Worm (Caenorhabditis elegans) whole organism, L3 larva: ENCODE measurements around the gene ZK686.3.
A peak's percentile ranks its signal among the peaks of the same experiment; 100 is the strongest.

Experiments
- ZK546.5 ChIP-seq: sonication (generic microtip); optimal IDR thresholded peaks from 2 replicates; lab custom pipeline; 2017; ENCODE audit warnings: missing biosample characterization, missing genetic modification characterization
- aly-2 ChIP-seq: fragments of 150-350 bp; optimal IDR thresholded peaks from 2 replicates; lab custom pipeline; 2014; ENCODE audit warnings: missing biosample characterization, missing genetic modification characterization
- ama-1 ChIP-seq: fragments of 150-350 bp; optimal IDR thresholded peaks from 2 replicates; lab custom pipeline; 2018
- ceh-16 ChIP-seq: sonication (generic microtip); optimal IDR thresholded peaks from 2 replicates; lab custom pipeline; 2017; ENCODE audit warnings: missing biosample characterization, missing genetic modification characterization
- ceh-82 ChIP-seq: fragments of 150-350 bp; optimal IDR thresholded peaks from 2 replicates; lab custom pipeline; 2014; ENCODE audit warnings: missing biosample characterization, missing genetic modification characterization
- egl-27 ChIP-seq: sonication (generic microtip); optimal IDR thresholded peaks from 4 replicates; lab custom pipeline; 2017; ENCODE audit warnings: missing biosample characterization, missing genetic modification reagents, missing genetic modification characterization
- egl-5 ChIP-seq: fragments of 150-350 bp; optimal IDR thresholded peaks from 2 replicates; lab custom pipeline; 2017; ENCODE audit warnings: missing biosample characterization, missing genetic modification reagents, missing genetic modification characterization, inconsistent platforms
- elt-1 ChIP-seq: fragments of 150-350 bp; optimal IDR thresholded peaks from 2 replicates; lab custom pipeline; 2014; ENCODE audit warnings: missing biosample characterization, missing genetic modification characterization
- elt-2 ChIP-seq: sonication (generic microtip); optimal IDR thresholded peaks from 2 replicates; lab custom pipeline; 2016; ENCODE audit warnings: missing genetic modification reagents, mild to moderate bottlenecking, missing genetic modification characterization, missing compliant biosample characterization
- eor-1 ChIP-seq, 2 experiments: fragments of 150-350 bp; optimal IDR thresholded peaks; 2 replicates each; lab custom pipeline; 2014 to 2018; ENCODE audit warnings: missing biosample characterization in 2 of 2, missing genetic modification characterization in 2 of 2
- fkh-10 ChIP-seq: sonication (generic microtip); optimal IDR thresholded peaks from 2 replicates; lab custom pipeline; 2017; ENCODE audit warnings: missing biosample characterization, missing genetic modification reagents, missing genetic modification characterization
- fos-1 ChIP-seq: fragments of 150-350 bp; optimal IDR thresholded peaks from 2 replicates; lab custom pipeline; 2014; ENCODE audit warnings: missing biosample characterization, missing genetic modification characterization
- jun-1 ChIP-seq: fragments of 150-350 bp; optimal IDR thresholded peaks from 2 replicates; lab custom pipeline; 2014; ENCODE audit warnings: missing biosample characterization, missing genetic modification reagents, missing genetic modification characterization
- lin-15B ChIP-seq: fragments of 150-350 bp; optimal IDR thresholded peaks from 2 replicates; lab custom pipeline; 2014; ENCODE audit warnings: missing biosample characterization, missing genetic modification characterization
- lin-39 ChIP-seq: fragments of 150-350 bp; optimal IDR thresholded peaks from 2 replicates; lab custom pipeline; 2018; ENCODE audit warnings: missing biosample characterization, missing genetic modification reagents, missing genetic modification characterization
- lsy-12 ChIP-seq: sonication (generic microtip); optimal IDR thresholded peaks from 2 replicates; lab custom pipeline; 2016; ENCODE audit warnings: mild to moderate bottlenecking, missing genetic modification characterization, missing compliant biosample characterization
- mdl-1 ChIP-seq: fragments of 150-350 bp; optimal IDR thresholded peaks from 2 replicates; lab custom pipeline; 2014; ENCODE audit warnings: missing biosample characterization, missing genetic modification characterization
- nfya-1 ChIP-seq: sonication (generic microtip); optimal IDR thresholded peaks from 2 replicates; lab custom pipeline; 2017; ENCODE audit warnings: missing genetic modification characterization, mild to moderate bottlenecking, missing compliant biosample characterization, antibody characterized with exemption, moderate library complexity; ENCODE audit not compliant: insufficient read depth
- nhr-11 ChIP-seq: fragments of 150-350 bp; optimal IDR thresholded peaks from 2 replicates; lab custom pipeline; 2014; ENCODE audit warnings: missing biosample characterization, missing genetic modification characterization
- nhr-12 ChIP-seq: fragments of 150-350 bp; optimal IDR thresholded peaks from 2 replicates; lab custom pipeline; 2014; ENCODE audit warnings: missing biosample characterization, missing genetic modification characterization
- nhr-23 ChIP-seq: fragments of 150-350 bp; optimal IDR thresholded peaks from 2 replicates; lab custom pipeline; 2014; ENCODE audit warnings: missing biosample characterization, missing genetic modification reagents, missing genetic modification characterization
- nhr-25 ChIP-seq: sonication (generic microtip); optimal IDR thresholded peaks from 2 replicates; lab custom pipeline; 2017; ENCODE audit warnings: missing biosample characterization, missing genetic modification characterization
- nhr-28 ChIP-seq: fragments of 150-350 bp; optimal IDR thresholded peaks from 2 replicates; lab custom pipeline; 2014; ENCODE audit warnings: missing biosample characterization, missing genetic modification characterization
- nhr-67 ChIP-seq: fragments of 150-350 bp; optimal IDR thresholded peaks from 2 replicates; lab custom pipeline; 2014; ENCODE audit warnings: missing biosample characterization, missing genetic modification characterization
- nhr-76 ChIP-seq: fragments of 150-350 bp; sonication (generic microtip); optimal IDR thresholded peaks from 5 replicates; lab custom pipeline; 2014; ENCODE audit warnings: missing biosample characterization, missing genetic modification characterization
- nhr-77 ChIP-seq: fragments of 150-350 bp; optimal IDR thresholded peaks from 2 replicates; lab custom pipeline; 2014; ENCODE audit warnings: missing biosample characterization, missing genetic modification characterization
- pha-4 ChIP-seq: fragments of 150-350 bp; optimal IDR thresholded peaks from 2 replicates; lab custom pipeline; 2014; ENCODE audit warnings: missing biosample characterization, missing genetic modification reagents, missing genetic modification characterization
- pqm-1 ChIP-seq: fragments of 150-350 bp; optimal IDR thresholded peaks from 2 replicates; lab custom pipeline; 2017; ENCODE audit warnings: missing biosample characterization, missing genetic modification characterization, inconsistent platforms
- sea-2 ChIP-seq: fragments of 150-350 bp; sonication (generic microtip); optimal IDR thresholded peaks from 4 replicates; lab custom pipeline; 2014; ENCODE audit warnings: missing biosample characterization, missing genetic modification reagents, missing genetic modification characterization
- snpc-4 ChIP-seq: fragments of 150-350 bp; optimal IDR thresholded peaks from 2 replicates; lab custom pipeline; 2014; ENCODE audit warnings: missing biosample characterization, missing genetic modification characterization
- tbx-2 ChIP-seq: sonication (generic microtip); optimal IDR thresholded peaks from 2 replicates; lab custom pipeline; 2016; ENCODE audit warnings: mild to moderate bottlenecking, missing genetic modification characterization, missing compliant biosample characterization
- zag-1 ChIP-seq: fragments of 150-350 bp; optimal IDR thresholded peaks from 2 replicates; lab custom pipeline; 2014; ENCODE audit warnings: missing biosample characterization, missing genetic modification characterization
- ztf-11 ChIP-seq: fragments of 150-350 bp; optimal IDR thresholded peaks from 2 replicates; lab custom pipeline; 2014; ENCODE audit warnings: missing biosample characterization, missing genetic modification characterization
- ztf-4 ChIP-seq: fragments of 150-350 bp; optimal IDR thresholded peaks from 2 replicates; lab custom pipeline; 2014; ENCODE audit warnings: missing biosample characterization, missing genetic modification characterization

The ZK686.3 gene

ce11 chrIII:7762250-7762649 lies 6.6 kb downstream of the ZK686.3 start:
- TF ChIP-seq nhr-67 (tag; lab: Kevin White, UChicago) (no peak), elt-2 (tag; lab: Kevin White, UChicago) (peak; percentile 89), pqm-1 (peak; percentile 56), ztf-11 (tag; lab: Kevin White, UChicago) (no peak)

- TF ChIP-seq pqm-1: peak; percentile 99
- peak; percentile 55 for TF ChIP-seq fos-1 (tag; lab: Kevin White, UChicago)
- TF ChIP-seq elt-2 (tag; lab: Kevin White, UChicago): peak; percentile 99
- no peak for TF ChIP-seq nhr-76
- no peak for TF ChIP-seq nhr-23 (tag; lab: Kevin White, UChicago)
- TF ChIP-seq jun-1: peak; percentile 67
- TF ChIP-seq lin-15B: peak; percentile 34
- peak; percentile 31 for TF ChIP-seq pha-4 (tag; lab: Kevin White, UChicago)
- TF ChIP-seq, all 47 proteins: peak for 6
Observed at ce11 chrIII:7758562-7758961, 10.3 kb downstream of the ZK686.3 start, which contains the start of gene pcp-1. Gene pcp-1, plus strand, starts transcription at chrIII:7758903.

ce11 chrIII:7754348-7754747 lies 14.5 kb downstream of the ZK686.3 start, which contains the start of gene cdh-3:
Gene cdh-3, minus strand, starts transcription at chrIII:7754448.
- TF ChIP-seq ceh-16 (tag; lab: Kevin White, UChicago): no peak
- TF ChIP-seq ZK546.5 (tag; lab: Kevin White, UChicago): no peak
- TF ChIP-seq lin-15B: no peak
- no peak for TF ChIP-seq ztf-11 (tag; lab: Kevin White, UChicago)
- TF ChIP-seq mdl-1 (tag; lab: Kevin White, UChicago): no peak
- no peak for TF ChIP-seq egl-27 (tag; lab: Kevin White, UChicago)
- TF ChIP-seq elt-2 (tag; lab: Kevin White, UChicago): no peak
- no peak for TF ChIP-seq egl-5
- TF ChIP-seq pqm-1: no peak
- TF ChIP-seq nhr-76: no peak
- no peak for TF ChIP-seq tbx-2
- TF ChIP-seq lin-39 (tag; lab: Kevin White, UChicago): no peak
- TF ChIP-seq aly-2: no peak
- no peak for TF ChIP-seq zag-1
- no peak for TF ChIP-seq elt-1 (tag; lab: Kevin White, UChicago)
- no peak for TF ChIP-seq pha-4 (tag; lab: Kevin White, UChicago)
- no peak for TF ChIP-seq nhr-12 (tag; lab: Kevin White, UChicago)

ce11 chrIII:7743183-7743582 lies 25.7 kb downstream of the ZK686.3 start:
- TF ChIP-seq eor-1 (tag; optimal IDR thresholded peaks at IDR 0.05; lab: Kevin White, UChicago) (no peak), pha-4 (tag; lab: Kevin White, UChicago) (no peak)

ce11 chrIII:7737646-7738258 lies 31.1 kb downstream of the ZK686.3 start:
- no peak for TF ChIP-seq nhr-25 (tag; lab: Kevin White, UChicago)
- peak; percentile 40 for TF ChIP-seq ama-1
- no peak for TF ChIP-seq nfya-1 (tag; lab: Kevin White, UChicago)
- TF ChIP-seq nhr-23 (tag; lab: Kevin White, UChicago): no peak
- TF ChIP-seq lin-39 (tag; lab: Kevin White, UChicago): no peak
- TF ChIP-seq jun-1: peak; percentile 31
- no peak for TF ChIP-seq nhr-76
- TF ChIP-seq ceh-82: no peak
- no peak for TF ChIP-seq eor-1 (tag; optimal IDR thresholded peaks at IDR 0.05; lab: Kevin White, UChicago)
- no peak for TF ChIP-seq fkh-10
- TF ChIP-seq lsy-12 (tag; lab: Kevin White, UChicago): peak; percentile 3
- TF ChIP-seq egl-5: no peak
- no peak for TF ChIP-seq snpc-4 (tag; lab: Kevin White, UChicago)
- TF ChIP-seq nhr-77 (tag; lab: Kevin White, UChicago): no peak
- no peak for TF ChIP-seq nhr-28 (tag; lab: Kevin White, UChicago)
- TF ChIP-seq sea-2 (GFP tag; lab: Kevin White, UChicago): no peak
- TF ChIP-seq nhr-11: no peak
- TF ChIP-seq ztf-4: peak; percentile 40
